Worm (Caenorhabditis elegans) whole organism, L1 larva: ENCODE results near the gene zhit-1.

Experiments used
- C04F5.9 ChIP-seq: sonication (generic microtip); optimal IDR thresholded peaks from 2 replicates; lab custom pipeline; 2016; ENCODE audit warnings: missing genetic modification characterization, missing compliant biosample characterization
- C16A3.4 ChIP-seq: fragments of 150-350 bp; optimal IDR thresholded peaks from 2 replicates; lab custom pipeline; 2014; ENCODE audit warnings: missing biosample characterization, missing genetic modification characterization
- F16B12.6 ChIP-seq: fragments of 150-350 bp; optimal IDR thresholded peaks from 2 replicates; lab custom pipeline; 2014; ENCODE audit warnings: missing biosample characterization, missing genetic modification characterization
- aly-2 ChIP-seq: fragments of 150-350 bp; optimal IDR thresholded peaks from 2 replicates; lab custom pipeline; 2014; ENCODE audit warnings: missing biosample characterization, missing genetic modification characterization
- ama-1 ChIP-seq: fragments of 150-350 bp; optimal IDR thresholded peaks from 2 replicates; lab custom pipeline; 2014
- blmp-1 ChIP-seq: fragments of 150-350 bp; optimal IDR thresholded peaks from 2 replicates; lab custom pipeline; 2014; ENCODE audit warnings: missing biosample characterization, missing genetic modification characterization
- ceh-8 ChIP-seq: fragments of 200-800 bp; sonication (Bioruptor generic); optimal IDR thresholded peaks from 2 replicates; lab custom pipeline; 2018; ENCODE audit warnings: mild to moderate bottlenecking, missing genetic modification characterization, moderate library complexity, missing compliant biosample characterization
- ceh-82 ChIP-seq, 3 experiments: fragments of 150-350 bp in 1 of 3; sonication (generic microtip) in 2 of 3; optimal IDR thresholded peaks; 2 replicates each; lab custom pipeline; 2014 to 2017; ENCODE audit warnings: missing biosample characterization in 3 of 3, missing genetic modification characterization in 3 of 3
- ceh-88 ChIP-seq: fragments of 200-800 bp; sonication (Bioruptor generic); IDR thresholded peaks from 2 replicates; pipeline ENCODE4 v1.3.6; 2022; ENCODE audit warnings: missing genetic modification characterization, missing compliant biosample characterization
- ceh-90 ChIP-seq: sonication (generic microtip); optimal IDR thresholded peaks from 2 replicates; lab custom pipeline; 2016; ENCODE audit warnings: missing genetic modification characterization, missing compliant biosample characterization
- ces-1 ChIP-seq: fragments of 150-350 bp; optimal IDR thresholded peaks from 2 replicates; lab custom pipeline; 2014; ENCODE audit warnings: missing biosample characterization, missing genetic modification reagents, missing genetic modification characterization
- dpl-1 ChIP-seq, 3 experiments: fragments of 150-350 bp in 2 of 3; sonication (generic microtip) in 1 of 3; optimal IDR thresholded peaks; 2 replicates each; lab custom pipeline; 2014 to 2017; ENCODE audit warnings: missing biosample characterization in 3 of 3, missing genetic modification characterization in 3 of 3, missing genetic modification reagents in 3 of 3
- efl-1 ChIP-seq, 4 experiments: fragments of 150-350 bp; optimal IDR thresholded peaks in 3 of 4; peaks in 1 of 4; 1 replicate in 1 of 4; 2 replicates in 3 of 4; lab custom pipeline; 2014; ENCODE audit warnings: missing biosample characterization in 2 of 4, missing genetic modification characterization in 2 of 4, missing genetic modification reagents in 2 of 4
- egl-13 ChIP-seq: sonication (generic microtip); optimal IDR thresholded peaks from 2 replicates; lab custom pipeline; 2016; ENCODE audit warnings: missing genotype, missing genetic modification reagents, missing genetic modification characterization, missing compliant biosample characterization
- elt-3 ChIP-seq, 6 experiments: fragments of 150-350 bp in 1 of 6; sonication (generic microtip); optimal IDR thresholded peaks; 2 replicates each; lab custom pipeline; 2017 to 2018; ENCODE audit warnings: missing biosample characterization in 6 of 6, missing genetic modification characterization in 6 of 6, inconsistent platforms in 1 of 6
- fkh-10 ChIP-seq: sonication (generic microtip); optimal IDR thresholded peaks from 2 replicates; lab custom pipeline; 2017; ENCODE audit warnings: missing biosample characterization, missing genetic modification reagents, missing genetic modification characterization
- fkh-4 ChIP-seq: sonication (generic microtip); optimal IDR thresholded peaks from 2 replicates; lab custom pipeline; 2016; ENCODE audit warnings: missing compliant biosample characterization, missing genetic modification characterization, borderline replicate concordance
- fos-1 ChIP-seq: fragments of 150-350 bp; optimal IDR thresholded peaks from 2 replicates; lab custom pipeline; 2014; ENCODE audit warnings: missing biosample characterization, missing genetic modification characterization
- hpl-2 ChIP-seq: fragments of 150-350 bp; optimal IDR thresholded peaks from 2 replicates; lab custom pipeline; 2014; ENCODE audit warnings: missing biosample characterization, missing genetic modification reagents, missing genetic modification characterization
- irx-1 ChIP-seq: sonication (generic microtip); optimal IDR thresholded peaks from 2 replicates; lab custom pipeline; 2016; ENCODE audit warnings: missing genetic modification characterization, missing compliant biosample characterization
- jun-1 ChIP-seq: fragments of 150-350 bp; optimal IDR thresholded peaks from 2 replicates; lab custom pipeline; 2014; ENCODE audit warnings: missing biosample characterization, missing genetic modification reagents, missing genetic modification characterization
- lin-14 ChIP-seq: fragments of 200-800 bp; sonication (Bioruptor generic); optimal IDR thresholded peaks from 2 replicates; lab custom pipeline; 2018; ENCODE audit warnings: mild to moderate bottlenecking, missing genetic modification characterization, moderate library complexity, missing compliant biosample characterization
- lsy-2 ChIP-seq, 2 experiments: fragments of 150-350 bp; optimal IDR thresholded peaks; 2 replicates each; lab custom pipeline; 2014; ENCODE audit warnings: missing biosample characterization in 2 of 2, missing genetic modification characterization in 2 of 2
- mab-9 ChIP-seq: fragments of 200-800 bp; sonication (Bioruptor generic); IDR thresholded peaks from 2 replicates; pipeline ENCODE4 v1.3.6; 2022; ENCODE audit warnings: missing genetic modification reagents, missing genetic modification characterization, missing compliant biosample characterization
- mep-1 ChIP-seq: fragments of 150-350 bp; optimal IDR thresholded peaks from 2 replicates; lab custom pipeline; 2014; ENCODE audit warnings: missing biosample characterization, missing genetic modification characterization
- nhr-11 ChIP-seq: fragments of 150-350 bp; optimal IDR thresholded peaks from 2 replicates; lab custom pipeline; 2014; ENCODE audit warnings: missing biosample characterization, missing genetic modification characterization
- nhr-12 ChIP-seq: sonication (generic microtip); optimal IDR thresholded peaks from 2 replicates; lab custom pipeline; 2017; ENCODE audit warnings: missing biosample characterization, missing genetic modification characterization
- nhr-20 ChIP-seq: sonication (generic microtip); optimal IDR thresholded peaks from 2 replicates; lab custom pipeline; 2016; ENCODE audit warnings: mild to moderate bottlenecking, missing genetic modification characterization, missing compliant biosample characterization
- nhr-237 ChIP-seq: fragments of 150-350 bp; optimal IDR thresholded peaks from 2 replicates; lab custom pipeline; 2014; ENCODE audit warnings: missing biosample characterization, missing genetic modification characterization
- nhr-76 ChIP-seq: sonication (generic microtip); optimal IDR thresholded peaks from 2 replicates; lab custom pipeline; 2017; ENCODE audit warnings: missing biosample characterization, missing genetic modification characterization
- nhr-77 ChIP-seq: fragments of 150-350 bp; optimal IDR thresholded peaks from 2 replicates; lab custom pipeline; 2014; ENCODE audit warnings: missing biosample characterization, missing genetic modification characterization
- nhr-85 ChIP-seq: sonication (generic microtip); peaks from one replicate; lab custom pipeline; 2016; ENCODE audit warnings: missing genetic modification characterization, inconsistent platforms, missing compliant biosample characterization
- nhr-90 ChIP-seq: sonication (generic microtip); optimal IDR thresholded peaks from 2 replicates; lab custom pipeline; 2016; ENCODE audit warnings: mild to moderate bottlenecking, missing genetic modification characterization, missing compliant biosample characterization; ENCODE audit not compliant: poor library complexity
- pqm-1 ChIP-seq: sonication (generic microtip); optimal IDR thresholded peaks from 3 replicates; lab custom pipeline; 2017; ENCODE audit warnings: missing biosample characterization, missing genetic modification characterization
- rnt-1 ChIP-seq: sonication (generic microtip); optimal IDR thresholded peaks from 2 replicates; lab custom pipeline; 2016; ENCODE audit warnings: mild to moderate bottlenecking, missing genetic modification characterization, moderate library complexity, missing compliant biosample characterization
- skn-1 ChIP-seq: fragments of 150-350 bp; optimal IDR thresholded peaks from 2 replicates; lab custom pipeline; 2014; ENCODE audit warnings: missing biosample characterization, missing genetic modification characterization
- snu-23 ChIP-seq: sonication (generic microtip); optimal IDR thresholded peaks from 2 replicates; lab custom pipeline; 2016; ENCODE audit warnings: missing genetic modification characterization, missing compliant biosample characterization
- sox-4 ChIP-seq: sonication (generic microtip); optimal IDR thresholded peaks from 2 replicates; lab custom pipeline; 2016; ENCODE audit warnings: missing genetic modification characterization, missing compliant biosample characterization
- sup-37 ChIP-seq: fragments of 200-800 bp; sonication (Bioruptor generic); optimal IDR thresholded peaks from 2 replicates; lab custom pipeline; 2018; ENCODE audit warnings: mild to moderate bottlenecking, missing genetic modification characterization, missing compliant biosample characterization
- unc-62 ChIP-seq: fragments of 150-350 bp; optimal IDR thresholded peaks from 2 replicates; lab custom pipeline; 2014; ENCODE audit warnings: missing biosample characterization, missing genetic modification reagents, missing genetic modification characterization
- unc-86 ChIP-seq: sonication (generic microtip); optimal IDR thresholded peaks from 2 replicates; lab custom pipeline; 2016; ENCODE audit warnings: missing genetic modification characterization, missing compliant biosample characterization
- zip-4 ChIP-seq: fragments of 200-800 bp; sonication (Bioruptor generic); optimal IDR thresholded peaks from 2 replicates; lab custom pipeline; 2018; ENCODE audit warnings: mild to moderate bottlenecking, missing genetic modification characterization, moderate library complexity, missing compliant biosample characterization
- ztf-11 ChIP-seq, 2 experiments: sonication (generic microtip); optimal IDR thresholded peaks; 2 replicates each; lab custom pipeline; 2016 to 2017; ENCODE audit warnings: missing genetic modification characterization in 2 of 2, missing biosample characterization in 1 of 2, missing compliant biosample characterization in 1 of 2
- ztf-4 ChIP-seq: fragments of 150-350 bp; optimal IDR thresholded peaks from 2 replicates; lab custom pipeline; 2014; ENCODE audit warnings: missing biosample characterization, missing genetic modification characterization

Gene zhit-1

DNA sequence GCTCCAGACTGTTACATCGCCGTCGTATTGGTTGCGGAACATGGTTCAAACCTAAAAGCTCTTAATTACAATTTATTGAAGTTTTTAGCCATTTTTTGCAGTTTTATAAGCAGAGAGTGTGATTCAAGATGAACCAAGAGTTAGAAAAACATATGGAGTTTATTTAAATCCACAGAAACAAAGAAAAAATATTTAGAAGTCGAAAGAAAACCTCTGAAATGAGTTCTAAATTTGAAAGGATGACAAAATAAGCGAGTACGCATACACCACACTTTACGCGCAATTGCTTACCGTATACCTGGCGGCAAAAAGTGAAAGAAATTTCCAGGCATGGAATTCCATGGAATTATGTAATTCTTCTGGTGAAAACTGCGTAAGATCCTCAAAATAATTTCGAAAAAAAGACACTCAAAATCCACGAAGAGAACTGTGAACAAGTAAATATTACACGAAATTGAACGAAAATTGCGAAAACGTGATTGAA is 12.0 kb downstream of the zhit-1 start, which contains the start of gene pas-6 (continued):
- TF ChIP-seq ceh-88 (no peak), lsy-2 (tag; optimal IDR thresholded peaks at IDR 0.05; lab: Kevin White, UChicago) (peak; percentile 93 to 98), C16A3.4 (tag; lab: Kevin White, UChicago) (peak; percentile 48)

DNA sequence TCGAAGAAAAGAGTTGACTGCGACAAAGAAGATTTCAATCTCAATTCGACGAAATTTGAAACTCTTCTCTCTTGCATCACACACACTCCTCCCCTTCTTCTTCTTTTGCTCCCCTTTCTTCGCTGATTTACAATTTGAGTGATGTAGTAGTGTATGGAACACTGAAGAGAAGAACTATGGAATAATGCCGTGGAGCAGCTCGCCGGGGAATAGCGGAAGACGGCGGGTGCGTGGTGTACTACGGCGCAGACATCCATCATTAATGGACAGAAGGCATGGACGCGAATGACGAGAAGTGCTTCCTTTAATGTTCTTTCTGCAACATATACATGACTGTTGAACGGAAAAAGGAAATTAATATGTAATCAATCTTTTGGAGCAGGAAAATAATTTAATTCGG is 13.5 kb downstream of the zhit-1 start:
- TF ChIP-seq mab-9 (GFP tag; lab: Robert Waterston, UW) (no peak), nhr-237 (tag; lab: Kevin White, UChicago) (no peak), ceh-8 (GFP tag; lab: Kevin White, UChicago) (no peak), ceh-90 (tag; lab: Kevin White, UChicago) (no peak), sox-4 (no peak)

DNA sequence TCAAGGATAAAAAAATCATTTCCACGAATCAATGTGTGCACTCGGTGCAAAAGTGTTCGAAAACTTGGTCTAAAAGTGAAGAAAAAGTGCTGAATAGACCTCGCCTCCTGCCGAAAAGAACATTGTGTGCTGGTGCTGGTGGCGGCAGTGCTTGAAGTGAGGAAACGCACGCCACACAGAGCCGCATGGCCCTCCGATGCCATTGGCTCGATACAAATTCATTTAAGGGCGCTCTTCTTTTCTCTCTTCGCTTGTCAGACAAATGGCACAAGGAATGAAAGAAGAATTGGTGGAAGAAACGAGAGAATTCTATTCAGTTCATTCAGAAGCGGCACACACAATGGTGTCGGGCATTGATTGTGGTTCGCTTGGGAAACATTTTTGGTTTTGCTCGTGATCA is 14.0 kb downstream of the zhit-1 start:
- TF ChIP-seq nhr-76 (tag; lab: Kevin White, UChicago) (no peak), nhr-20 (tag; lab: Kevin White, UChicago) (no peak), ztf-4 (no peak), ces-1 (GFP tag; lab: Kevin White, UChicago) (peak; percentile 5), pqm-1 (tag; lab: Kevin White, UChicago) (no peak), nhr-85 (tag; lab: Kevin White, UChicago) (no peak), aly-2 (no peak), skn-1 (tag; lab: Kevin White, UChicago) (no peak), unc-62 (GFP tag; lab: Kevin White, UChicago) (no peak), fos-1 (no peak), elt-3 (tag; optimal IDR thresholded peaks at IDR 0.05; lab: Kevin White, UChicago) (no peak), ceh-82 (tag; optimal IDR thresholded peaks at IDR 0.05; lab: Kevin White, UChicago) (peak in 1 of 3 experiments; percentile 20), lin-14 (GFP tag; lab: Kevin White, UChicago) (peak; percentile 63), rnt-1 (tag; lab: Kevin White, UChicago) (no peak), egl-13 (tag; lab: Kevin White, UChicago) (no peak), nhr-12 (tag; lab: Kevin White, UChicago) (no peak), jun-1 (no peak), efl-1 (optimal IDR thresholded peaks at IDR 0.05; lab: Kevin White, UChicago) (no peak), efl-1 (GFP tag; optimal IDR thresholded peaks at IDR 0.05 in 1 of 2; lab: Kevin White, UChicago) (peak in 1 of 2 experiments; percentile 88), ztf-11 (tag; optimal IDR thresholded peaks at IDR 0.05; lab: Kevin White, UChicago) (no peak), sox-4 (no peak), fkh-4 (tag; lab: Kevin White, UChicago) (no peak), hpl-2 (GFP tag; lab: Kevin White, UChicago) (no peak), sup-37 (GFP tag; lab: Kevin White, UChicago) (no peak), irx-1 (tag; lab: Kevin White, UChicago) (no peak), F16B12.6 (no peak), nhr-77 (tag; lab: Kevin White, UChicago) (no peak), mep-1 (no peak), fkh-10 (peak; percentile 3), snu-23 (GFP tag; lab: Kevin White, UChicago) (no peak), unc-86 (no peak), nhr-11 (no peak)

DNA sequence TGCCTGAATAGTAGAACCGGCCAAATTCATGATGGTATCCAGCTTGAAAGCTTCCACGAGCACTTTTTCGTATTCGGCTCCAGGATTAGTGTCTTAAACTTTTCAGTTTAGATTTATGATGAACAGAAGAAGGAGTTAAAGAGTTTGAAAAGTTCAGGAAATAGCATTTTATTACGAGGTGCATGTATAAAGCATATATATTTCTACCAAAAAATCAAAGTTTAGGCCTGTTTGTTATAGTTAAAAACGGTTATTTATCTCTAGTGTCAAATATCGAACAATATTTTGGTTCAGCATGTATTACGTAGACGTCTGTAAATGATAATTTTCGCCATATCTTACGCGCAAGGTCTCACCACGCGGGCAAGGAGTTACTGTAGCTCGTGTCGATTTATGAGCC is 15.0 kb downstream of the zhit-1 start, which contains the start of gene klc-2:
klc-2 (minus strand) TSS at position 101 of the 400 bp plus-strand sequence.
- no peak for TF ChIP-seq ztf-11 (tag; optimal IDR thresholded peaks at IDR 0.05; lab: Kevin White, UChicago)
- TF ChIP-seq fkh-4 (tag; lab: Kevin White, UChicago), result no peak
- TF ChIP-seq fkh-10, result no peak
- TF ChIP-seq aly-2, result no peak
- no peak for TF ChIP-seq nhr-90 (tag; lab: Kevin White, UChicago)
- TF ChIP-seq dpl-1 (GFP tag; optimal IDR thresholded peaks at IDR 0.05; lab: Kevin White, UChicago), result no peak
- no peak for TF ChIP-seq nhr-20 (tag; lab: Kevin White, UChicago)
- TF ChIP-seq ama-1, result no peak
- no peak for TF ChIP-seq C04F5.9
- no peak for TF ChIP-seq egl-13 (tag; lab: Kevin White, UChicago)
- TF ChIP-seq zip-4 (GFP tag; lab: Kevin White, UChicago), result no peak
- no peak for TF ChIP-seq unc-86
- no peak for TF ChIP-seq blmp-1 (tag; lab: Kevin White, UChicago)
- no peak for TF ChIP-seq irx-1 (tag; lab: Kevin White, UChicago)
